Worm (Caenorhabditis elegans) whole organism, L2 larva: ENCODE results near the gene daf-19.

Source experiments
- aly-2 ChIP-seq: fragments of 150-350 bp; optimal IDR thresholded peaks from 2 replicates; lab custom pipeline; 2014; ENCODE audit warnings: missing biosample characterization, missing genetic modification characterization
- ama-1 ChIP-seq: fragments of 150-350 bp; optimal IDR thresholded peaks from 2 replicates; lab custom pipeline; 2018; ENCODE audit warnings: inconsistent platforms
- blmp-1 ChIP-seq: sonication (generic microtip); optimal IDR thresholded peaks from 2 replicates; lab custom pipeline; 2017; ENCODE audit warnings: missing genetic modification characterization, mild to moderate bottlenecking, missing compliant biosample characterization, antibody characterized with exemption, moderate library complexity; ENCODE audit not compliant: insufficient read depth
- ceh-82 ChIP-seq: fragments of 150-350 bp; optimal IDR thresholded peaks from 2 replicates; lab custom pipeline; 2014; ENCODE audit warnings: missing biosample characterization, missing genetic modification characterization
- egl-27 ChIP-seq: sonication (generic microtip); optimal IDR thresholded peaks from 3 replicates; lab custom pipeline; 2017; ENCODE audit warnings: missing biosample characterization, missing genetic modification reagents, missing genetic modification characterization
- fos-1 ChIP-seq: fragments of 150-350 bp; optimal IDR thresholded peaks from 2 replicates; lab custom pipeline; 2014; ENCODE audit warnings: missing biosample characterization, missing genetic modification characterization
- gmeb-1 ChIP-seq: fragments of 150-350 bp; optimal IDR thresholded peaks from 2 replicates; lab custom pipeline; 2014; ENCODE audit warnings: missing biosample characterization, missing genetic modification characterization
- lin-11 ChIP-seq: fragments of 150-350 bp; sonication (generic microtip); optimal IDR thresholded peaks from 2 replicates; lab custom pipeline; 2014; ENCODE audit warnings: missing biosample characterization, missing genetic modification characterization, inconsistent platforms, mixed read lengths
- lsy-2 ChIP-seq, 2 experiments: fragments of 150-350 bp in 1 of 2; sonication (generic microtip) in 1 of 2; optimal IDR thresholded peaks; 2 replicates each; lab custom pipeline; 2014 to 2017; ENCODE audit warnings: missing biosample characterization in 2 of 2, missing genetic modification characterization in 2 of 2
- mab-5 ChIP-seq: fragments of 150-350 bp; optimal IDR thresholded peaks from 2 replicates; lab custom pipeline; 2014; ENCODE audit warnings: missing biosample characterization, missing genetic modification characterization
- mbf-1 ChIP-seq: sonication (generic microtip); optimal IDR thresholded peaks from 2 replicates; lab custom pipeline; 2017; ENCODE audit warnings: missing biosample characterization, missing genetic modification characterization
- mdl-1 ChIP-seq, 2 experiments: fragments of 150-350 bp in 1 of 2; sonication (generic microtip) in 1 of 2; optimal IDR thresholded peaks; 2 replicates each; lab custom pipeline; 2017; ENCODE audit warnings: missing biosample characterization in 2 of 2, missing genetic modification characterization in 2 of 2
- nhr-10 ChIP-seq: sonication (generic microtip); optimal IDR thresholded peaks from 2 replicates; lab custom pipeline; 2017; ENCODE audit warnings: missing biosample characterization, missing genetic modification characterization
- nhr-11 ChIP-seq: fragments of 150-350 bp; optimal IDR thresholded peaks from 2 replicates; lab custom pipeline; 2014; ENCODE audit warnings: missing biosample characterization, missing genetic modification characterization
- nhr-21 ChIP-seq: fragments of 150-350 bp; optimal IDR thresholded peaks from 2 replicates; lab custom pipeline; 2014; ENCODE audit warnings: missing biosample characterization, missing genetic modification characterization
- nhr-25 ChIP-seq: fragments of 150-350 bp; sonication (generic microtip); optimal IDR thresholded peaks from 3 replicates; lab custom pipeline; 2014; ENCODE audit warnings: missing biosample characterization, missing genetic modification characterization
- nhr-6 ChIP-seq: fragments of 150-350 bp; optimal IDR thresholded peaks from 2 replicates; lab custom pipeline; 2014; ENCODE audit warnings: missing biosample characterization, missing genetic modification characterization
- peb-1 ChIP-seq: fragments of 150-350 bp; optimal IDR thresholded peaks from 2 replicates; lab custom pipeline; 2014; ENCODE audit warnings: missing biosample characterization, missing genetic modification characterization
- sem-4 ChIP-seq: fragments of 150-350 bp; optimal IDR thresholded peaks from 2 replicates; lab custom pipeline; 2014; ENCODE audit warnings: missing biosample characterization, missing genetic modification reagents, missing genetic modification characterization
- skn-1 ChIP-seq: sonication (generic microtip); optimal IDR thresholded peaks from 2 replicates; lab custom pipeline; 2017; ENCODE audit warnings: missing biosample characterization, missing genetic modification characterization
- sma-9 ChIP-seq, 2 experiments: fragments of 150-350 bp in 1 of 2; sonication (generic microtip) in 1 of 2; optimal IDR thresholded peaks; 2 replicates each; lab custom pipeline; 2014 to 2016; ENCODE audit warnings: missing genetic modification characterization in 2 of 2, mild to moderate bottlenecking in 1 of 2, missing biosample characterization in 1 of 2, missing compliant biosample characterization in 1 of 2, missing genetic modification reagents in 1 of 2, moderate library complexity in 1 of 2
- snpc-4 ChIP-seq: fragments of 150-350 bp; optimal IDR thresholded peaks from 2 replicates; lab custom pipeline; 2014; ENCODE audit warnings: missing biosample characterization, missing genetic modification characterization
- unc-55 ChIP-seq: fragments of 150-350 bp; sonication (generic microtip); optimal IDR thresholded peaks from 3 replicates; lab custom pipeline; 2014; ENCODE audit warnings: missing biosample characterization, missing genetic modification reagents, missing genetic modification characterization
- ztf-1 ChIP-seq: fragments of 200-800 bp; sonication (Bioruptor generic); conservative IDR thresholded peaks from 2 replicates; pipeline ENCODE4 v1.3.6; 2022; ENCODE audit warnings: missing genetic modification characterization, missing compliant biosample characterization
- ztf-11 ChIP-seq: sonication (generic microtip); optimal IDR thresholded peaks from 2 replicates; lab custom pipeline; 2017; ENCODE audit warnings: missing biosample characterization, missing genetic modification characterization
- ztf-4 ChIP-seq: fragments of 150-350 bp; optimal IDR thresholded peaks from 2 replicates; lab custom pipeline; 2014; ENCODE audit warnings: missing biosample characterization, missing genetic modification characterization

The daf-19 gene

ce11 chrII:10122465-10122864 is 46.7 kb downstream of the daf-19 start, which contains the start of gene F27E5.7:
Gene F27E5.7 (plus strand): TSS chrII:10122765.
- no peak for TF ChIP-seq ama-1 (lab: Kevin White, UChicago)
- no peak for TF ChIP-seq mbf-1 (tag; lab: Kevin White, UChicago)
- TF ChIP-seq sem-4 (tag; lab: Kevin White, UChicago), result no peak
- TF ChIP-seq ztf-4 (tag; lab: Kevin White, UChicago), result no peak
- no peak for TF ChIP-seq nhr-21 (tag; lab: Kevin White, UChicago)
- no peak for TF ChIP-seq egl-27
- TF ChIP-seq lin-11 (tag; lab: Kevin White, UChicago), result no peak
- no peak for TF ChIP-seq gmeb-1 (tag; lab: Kevin White, UChicago)
- TF ChIP-seq fos-1, result no peak
- no peak for TF ChIP-seq peb-1 (tag; lab: Kevin White, UChicago)
- TF ChIP-seq ztf-1, result no peak
- no peak for TF ChIP-seq mdl-1 (tag; optimal IDR thresholded peaks at IDR 0.05; lab: Kevin White, UChicago)

ce11 chrII:10121725-10122124 is 47.4 kb downstream of the daf-19 start, which contains the start of gene lov-1:
Gene lov-1 (minus strand): TSS chrII:10121825.
- TF ChIP-seq snpc-4 (tag; lab: Kevin White, UChicago) (no peak), sma-9 (GFP tag; optimal IDR thresholded peaks at IDR 0.05; lab: Kevin White, UChicago) (no peak), sma-9 (tag; optimal IDR thresholded peaks at IDR 0.05; lab: Kevin White, UChicago) (no peak), nhr-25 (tag; lab: Kevin White, UChicago) (no peak), unc-55 (GFP tag; lab: Kevin White, UChicago) (no peak), mab-5 (tag; lab: Kevin White, UChicago) (no peak), mbf-1 (tag; lab: Kevin White, UChicago) (no peak), nhr-21 (tag; lab: Kevin White, UChicago) (no peak), blmp-1 (no peak), sem-4 (tag; lab: Kevin White, UChicago) (no peak)

DNA sequence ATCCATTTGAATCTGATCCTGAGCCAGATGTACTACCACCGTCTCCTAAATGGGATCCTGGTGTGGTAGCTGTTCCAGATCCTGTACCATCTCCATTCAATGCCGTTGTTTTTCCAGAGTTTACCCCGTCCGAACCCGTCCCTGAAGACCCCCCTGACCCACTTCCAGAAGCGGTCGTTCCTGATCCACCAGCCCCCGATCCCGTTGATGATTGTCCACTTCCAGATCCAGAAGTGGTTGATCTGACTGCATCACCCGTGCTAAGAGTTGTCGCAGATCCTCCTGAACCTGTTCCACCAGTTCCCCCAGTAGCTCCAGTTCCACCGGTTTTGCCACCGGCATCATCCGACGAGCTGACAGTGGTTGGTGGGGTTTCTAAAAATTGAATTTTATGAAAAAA is 52.5 kb downstream of the daf-19 start:
- TF ChIP-seq aly-2 (tag; lab: Kevin White, UChicago) (no peak), nhr-21 (tag; lab: Kevin White, UChicago) (no peak), nhr-11 (tag; lab: Kevin White, UChicago) (no peak), lsy-2 (tag; optimal IDR thresholded peaks at IDR 0.05; lab: Kevin White, UChicago) (no peak), ceh-82 (tag; lab: Kevin White, UChicago) (no peak), mbf-1 (tag; lab: Kevin White, UChicago) (no peak), nhr-6 (tag; lab: Kevin White, UChicago) (no peak), sem-4 (tag; lab: Kevin White, UChicago) (no peak), sma-9 (GFP tag; optimal IDR thresholded peaks at IDR 0.05; lab: Kevin White, UChicago) (no peak), sma-9 (tag; optimal IDR thresholded peaks at IDR 0.05; lab: Kevin White, UChicago) (no peak), ztf-4 (tag; lab: Kevin White, UChicago) (no peak)

DNA sequence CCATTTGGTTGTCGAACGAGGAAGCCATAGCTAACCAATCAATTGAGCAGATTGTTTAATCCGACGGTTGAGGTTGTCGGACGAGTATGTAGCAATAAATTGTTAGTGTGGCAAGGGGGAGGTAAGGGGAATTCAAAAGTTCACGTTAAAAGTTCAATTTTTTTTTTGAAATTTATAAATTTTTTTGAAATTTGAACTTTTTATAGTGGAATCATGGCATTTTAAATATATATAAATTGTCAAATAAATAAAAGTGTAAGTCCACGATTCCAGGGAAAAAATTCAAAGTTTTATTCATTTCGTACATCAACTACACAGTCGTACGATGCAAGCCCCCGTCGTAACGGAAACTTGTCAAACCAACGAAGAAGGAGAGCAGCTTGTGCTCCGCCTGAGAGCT is 60.8 kb downstream of the daf-19 start, which contains the start of the genes ZK945.7 and ZK945.8:
TSS of gene ZK945.7 (minus strand) at position 101 of the 400 bp plus-strand sequence.
TSS of gene ZK945.8 (plus strand) at position 275 of the 400 bp plus-strand sequence.
- TF ChIP-seq nhr-6 (tag; lab: Kevin White, UChicago) (no peak), nhr-10 (tag; lab: Kevin White, UChicago) (no peak), sma-9 (GFP tag; optimal IDR thresholded peaks at IDR 0.05; lab: Kevin White, UChicago) (no peak), sma-9 (tag; optimal IDR thresholded peaks at IDR 0.05; lab: Kevin White, UChicago) (no peak), unc-55 (GFP tag; lab: Kevin White, UChicago) (no peak), skn-1 (tag; lab: Kevin White, UChicago) (no peak), ztf-11 (tag; lab: Kevin White, UChicago) (no peak), ama-1 (lab: Kevin White, UChicago) (no peak)
- TF ChIP-seq, all 48 proteins: peak for 0
